Fruit fly (Drosophila melanogaster): ENCODE results near the gene CG6999.

Gene CG6999

dm6 chrX:9047725-9048384 is 40.3 kb upstream of the CG6999 start (continued):
- peak; percentile 20 for TF ChIP-seq CG2120 (GFP tag; optimal IDR thresholded peaks at IDR 0.05)
- no peak for TF ChIP-seq CG9215 (GFP tag; IDR thresholded peaks at IDR 0.05)
- TF ChIP-seq chif (GFP tag; optimal IDR thresholded peaks at IDR 0.05): peak in 1 of 2 experiments; percentile 37
- TF ChIP-seq CG10366 (GFP tag; IDR thresholded peaks at IDR 0.05): no peak; the same call in 1 of the 2 replicates
- TF ChIP-seq CG34224 (GFP tag; IDR thresholded peaks at IDR 0.05; ENCODE audit: partially characterized antibody): no peak
- TF ChIP-seq CG15011 (GFP tag; optimal IDR thresholded peaks at IDR 0.05): peak; percentile 29
- TF ChIP-seq CG15696 (tag; optimal IDR thresholded peaks at IDR 0.05): peak; percentile 81
- peak; percentile 59; the same call in 1 of the 2 replicates for TF ChIP-seq CG32767 (GFP tag; IDR thresholded peaks at IDR 0.05)
- TF ChIP-seq D (optimal IDR thresholded peaks at IDR 0.05): no peak
- peak; percentile 73 for TF ChIP-seq D (GFP tag; optimal IDR thresholded peaks at IDR 0.05)
- no peak for TF ChIP-seq Dip3 (GFP tag; optimal IDR thresholded peaks at IDR 0.05)
- TF ChIP-seq Hr51 (GFP tag; optimal IDR thresholded peaks at IDR 0.05): peak in 1 of 2 experiments; percentile 80
- TF ChIP-seq zfh1 (GFP tag; IDR thresholded peaks at IDR 0.05): no peak; the same call in 2 of the 3 replicates
- peak; percentile 81 for TF ChIP-seq D19A (tag; optimal IDR thresholded peaks at IDR 0.05)
- no peak for TF ChIP-seq en (GFP tag; optimal IDR thresholded peaks at IDR 0.05)
- no peak for TF ChIP-seq pb (GFP tag; optimal IDR thresholded peaks at IDR 0.05)
- TF ChIP-seq Usf (GFP tag; optimal IDR thresholded peaks at IDR 0.05): no peak
- TF ChIP-seq CG2889 (GFP tag; IDR thresholded peaks at IDR 0.05): no peak
- peak; percentile 49 for TF ChIP-seq CG5245 (GFP tag; optimal IDR thresholded peaks at IDR 0.05)
- no peak for TF ChIP-seq nerfin-2 (GFP tag; IDR thresholded peaks at IDR 0.05; ENCODE audit: partially characterized antibody)
- peak; percentile 75 for TF ChIP-seq CG14710 (tag; optimal IDR thresholded peaks at IDR 0.05)
- TF ChIP-seq CG10543 (GFP tag; optimal IDR thresholded peaks at IDR 0.05): no peak
- TF ChIP-seq Hand (GFP tag; optimal IDR thresholded peaks at IDR 0.05): no peak
- TF ChIP-seq pfk (GFP tag; optimal IDR thresholded peaks at IDR 0.05): no peak
- peak; percentile 57 for TF ChIP-seq odd (GFP tag; optimal IDR thresholded peaks at IDR 0.05)
- TF ChIP-seq CG5180 (GFP tag; optimal IDR thresholded peaks at IDR 0.05): peak; percentile 14
- TF ChIP-seq CG16863 (GFP tag; optimal IDR thresholded peaks at IDR 0.05): no peak
- no peak for TF ChIP-seq CG4617 (GFP tag; optimal IDR thresholded peaks at IDR 0.05; ENCODE audit: borderline replicate concordance)
- no peak for TF ChIP-seq H15 (GFP tag; IDR thresholded peaks at IDR 0.05)
- no peak for TF ChIP-seq Sry-β (GFP tag; optimal IDR thresholded peaks at IDR 0.05)
- no peak for TF ChIP-seq pnt (GFP tag; optimal IDR thresholded peaks at IDR 0.05)
- TF ChIP-seq NfI (GFP tag; optimal IDR thresholded peaks at IDR 0.05): peak; percentile 10
- TF ChIP-seq ab (GFP tag; optimal IDR thresholded peaks at IDR 0.05): no peak
- no peak for TF ChIP-seq p53 (GFP tag; optimal IDR thresholded peaks at IDR 0.05)
- TF ChIP-seq sens (GFP tag): peak; percentile 95
- TF ChIP-seq Opbp (GFP tag; IDR thresholded peaks at IDR 0.05; ENCODE audit: partially characterized antibody): no peak
- TF ChIP-seq sim (GFP tag; IDR thresholded peaks at IDR 0.05): peak; percentile 31; the same call in 1 of the 2 replicates
- peak; percentile 39 for TF ChIP-seq CG18476 (GFP tag; optimal IDR thresholded peaks at IDR 0.05)
- TF ChIP-seq Hr3 (GFP tag; optimal IDR thresholded peaks at IDR 0.05): peak; percentile 55
- TF ChIP-seq Antp (GFP tag; optimal IDR thresholded peaks at IDR 0.05): peak; percentile 3
- no peak for TF ChIP-seq fd64A (GFP tag; optimal IDR thresholded peaks at IDR 0.05)
- TF ChIP-seq cwo (GFP tag; optimal IDR thresholded peaks at IDR 0.05): no peak
- TF ChIP-seq Dip2 (GFP tag; IDR thresholded peaks at IDR 0.05): no peak
- no peak for TF ChIP-seq Gsc (GFP tag; IDR thresholded peaks at IDR 0.05)
- peak; percentile 34 for TF ChIP-seq org-1 (GFP tag; optimal IDR thresholded peaks at IDR 0.05)
- TF ChIP-seq sug (tag; optimal IDR thresholded peaks at IDR 0.05): no peak
- TF ChIP-seq CG4404 (GFP tag; IDR thresholded peaks at IDR 0.05): peak; percentile 45
- no peak for TF ChIP-seq pita (GFP tag; optimal IDR thresholded peaks at IDR 0.05)
- TF ChIP-seq CG7928 (GFP tag; optimal IDR thresholded peaks at IDR 0.05): no peak
- TF ChIP-seq Nf-YC (tag; optimal IDR thresholded peaks at IDR 0.05): peak; percentile 55

Data from whole organism, embryonic.